Fruit fly (Drosophila melanogaster) whole organism, embryonic: Measurements from ENCODE around the gene Zir.

Experiments used
- ATbp ChIP-seq: fragments of 200-800 bp; sonication (Bioruptor generic); optimal IDR thresholded peaks from 2 replicates; lab custom pipeline; 2017; ENCODE audit warnings: missing biosample characterization, mild to moderate bottlenecking, missing genetic modification characterization, missing genetic modification reagents
- CG12659 ChIP-seq: fragments of 200-800 bp; sonication (Bioruptor generic); optimal IDR thresholded peaks from 3 replicates; lab custom pipeline; 2017; ENCODE audit warnings: mild to moderate bottlenecking, missing biosample characterization, missing genetic modification reagents, missing genetic modification characterization
- CG12769 ChIP-seq: fragments of 200-800 bp; sonication (Bioruptor generic); optimal IDR thresholded peaks from 2 replicates; lab custom pipeline; 2019; ENCODE audit warnings: missing biosample characterization, mild to moderate bottlenecking, missing genetic modification characterization, moderate library complexity
- CG12942 ChIP-seq: fragments of 200-800 bp; sonication (Bioruptor generic); optimal IDR thresholded peaks from 3 replicates; lab custom pipeline; 2016; ENCODE audit warnings: missing biosample characterization, missing genetic modification characterization
- CG13894 ChIP-seq: fragments of 200-800 bp; sonication (Bioruptor generic); optimal IDR thresholded peaks from 3 replicates; lab custom pipeline; 2018; ENCODE audit warnings: missing biosample characterization, mild to moderate bottlenecking, missing genetic modification characterization, moderate library complexity
- CG1603 ChIP-seq: fragments of 200-800 bp; sonication (Bioruptor generic); optimal IDR thresholded peaks from 2 replicates; lab custom pipeline; 2019; ENCODE audit warnings: missing biosample characterization, mild to moderate bottlenecking, missing genetic modification characterization, moderate library complexity
- CG16815 ChIP-seq: fragments of 200-800 bp; sonication (Bioruptor generic); optimal IDR thresholded peaks from 3 replicates; lab custom pipeline; 2017; ENCODE audit warnings: missing biosample characterization, mild to moderate bottlenecking, missing genetic modification characterization
- CG16863 ChIP-seq: fragments of 200-800 bp; sonication (Bioruptor generic); optimal IDR thresholded peaks from 3 replicates; lab custom pipeline; 2016; ENCODE audit warnings: missing biosample characterization, missing genetic modification characterization
- CG17912 ChIP-seq: fragments of 200-800 bp; sonication (Bioruptor generic); optimal IDR thresholded peaks from 2 replicates; lab custom pipeline; 2018; ENCODE audit warnings: missing biosample characterization, mild to moderate bottlenecking, missing genetic modification characterization
- CG2678 ChIP-seq: fragments of 200-800 bp; sonication (Bioruptor generic); optimal IDR thresholded peaks from 3 replicates; lab custom pipeline; 2019; ENCODE audit warnings: missing biosample characterization, mild to moderate bottlenecking, missing genetic modification characterization, moderate library complexity
- CG32532 ChIP-seq: fragments of 200-800 bp; sonication (Bioruptor generic); IDR thresholded peaks from 2 replicates; pipeline ENCODE4 v1.3.6; 2022; ENCODE audit warnings: missing biosample characterization, missing genetic modification characterization
- CG34376 ChIP-seq: fragments of 200-800 bp; sonication (Bioruptor generic); optimal IDR thresholded peaks from 2 replicates; lab custom pipeline; 2018; ENCODE audit warnings: missing biosample characterization, mild to moderate bottlenecking, missing genetic modification characterization
- CG34422 ChIP-seq: fragments of 200-800 bp; sonication (Bioruptor generic); IDR thresholded peaks from 3 replicates; pipeline ENCODE4 v1.3.6; 2022; ENCODE audit warnings: missing biosample characterization, missing genetic modification characterization
- CG3847 ChIP-seq: fragments of 200-800 bp; sonication (Bioruptor generic); IDR thresholded peaks from 2 replicates; pipeline ENCODE4 v1.3.6; 2022; ENCODE audit warnings: missing biosample characterization, missing genetic modification characterization
- CG6765 ChIP-seq: fragments of 200-800 bp; sonication (Bioruptor generic); optimal IDR thresholded peaks from 3 replicates; lab custom pipeline; 2017; ENCODE audit warnings: missing biosample characterization, mild to moderate bottlenecking, missing genetic modification characterization
- CG8290 ChIP-seq, 3 experiments: fragments of 200-800 bp; sonication (Bioruptor generic); optimal IDR thresholded peaks; 2 replicates each; lab custom pipeline; 2016 to 2019; ENCODE audit warnings: missing biosample characterization in 3 of 3, missing genetic modification characterization in 3 of 3, mild to moderate bottlenecking in 2 of 3, moderate library complexity in 1 of 3
- CrebB ChIP-seq: fragments of 200-800 bp; sonication (Bioruptor generic); optimal IDR thresholded peaks from 3 replicates; lab custom pipeline; 2018; ENCODE audit warnings: missing biosample characterization, mild to moderate bottlenecking, missing genetic modification characterization
- Eip74EF ChIP-seq, 2 experiments: fragments of 200-800 bp in 1 of 2; fragments of >200 bp in 1 of 2; sonication (Bioruptor generic) in 1 of 2; optimal IDR thresholded peaks; 2 replicates each; lab custom pipeline; 2017 to 2019; ENCODE audit warnings: missing biosample characterization in 2 of 2, missing genetic modification characterization in 2 of 2, mild to moderate bottlenecking in 1 of 2, moderate library complexity in 1 of 2
- Hand ChIP-seq: fragments of 200-800 bp; sonication (Bioruptor generic); optimal IDR thresholded peaks from 2 replicates; lab custom pipeline; 2017; ENCODE audit warnings: mild to moderate bottlenecking, missing biosample characterization, missing genetic modification reagents, missing genetic modification characterization
- Hsf ChIP-seq: fragments of 200-800 bp; sonication (Bioruptor generic); optimal IDR thresholded peaks from 3 replicates; lab custom pipeline; 2016; ENCODE audit warnings: missing biosample characterization, missing genetic modification characterization
- Jarid2 ChIP-seq: fragments of 200-800 bp; sonication (Bioruptor generic); optimal IDR thresholded peaks from 3 replicates; lab custom pipeline; 2017; ENCODE audit warnings: mild to moderate bottlenecking, missing biosample characterization, missing genetic modification reagents, missing genetic modification characterization
- Med ChIP-seq: fragments of 200-800 bp; sonication (Bioruptor generic); peaks from one replicate; lab custom pipeline; 2016; ENCODE audit warnings: missing biosample characterization, missing genetic modification characterization, mild to moderate bottlenecking, inconsistent platforms, moderate library complexity
- Meics ChIP-seq: fragments of 200-800 bp; sonication (Bioruptor generic); optimal IDR thresholded peaks from 2 replicates; lab custom pipeline; 2017; ENCODE audit warnings: missing biosample characterization, mild to moderate bottlenecking, missing genetic modification characterization
- NC2β ChIP-seq: fragments of 200-800 bp; sonication (Bioruptor generic); optimal IDR thresholded peaks from 2 replicates; lab custom pipeline; 2016; ENCODE audit warnings: missing biosample characterization, missing genetic modification characterization
- Ptx1 ChIP-seq: fragments of 200-800 bp; sonication (Bioruptor generic); IDR thresholded peaks from 2 replicates; pipeline ENCODE4 v1.3.6; 2022; ENCODE audit warnings: missing biosample characterization, missing genetic modification characterization
- Trl ChIP-seq, 3 experiments: fragments of >200 bp in 2 of 3; fragments of 200-800 bp in 1 of 3; sonication (Bioruptor generic) in 1 of 3; optimal IDR thresholded peaks; 2 replicates in 1 of 3; 3 replicates in 2 of 3; lab custom pipeline; 2016 to 2017; ENCODE audit warnings: missing biosample characterization in 1 of 3, missing genetic modification characterization in 1 of 3
- Xbp1 ChIP-seq: fragments of 200-800 bp; sonication (Bioruptor generic); optimal IDR thresholded peaks from 3 replicates; lab custom pipeline; 2016; ENCODE audit warnings: missing biosample characterization, mild to moderate bottlenecking, missing genetic modification characterization
- Xrp1 ChIP-seq: fragments of 200-800 bp; sonication (Bioruptor generic); IDR thresholded peaks from 2 replicates; pipeline ENCODE4 v1.3.6; 2022; ENCODE audit warnings: missing biosample characterization, missing genetic modification characterization
- amos ChIP-seq: fragments of 200-800 bp; sonication (Bioruptor generic); IDR thresholded peaks from 2 replicates; pipeline ENCODE4 v1.3.6; 2022; ENCODE audit warnings: missing biosample characterization, missing genetic modification characterization; ENCODE audit not compliant: partially characterized antibody
- ara ChIP-seq: fragments of 200-800 bp; sonication (Bioruptor generic); IDR thresholded peaks from 2 replicates; pipeline ENCODE4 v1.3.6; 2022; ENCODE audit warnings: missing biosample characterization, missing genetic modification characterization
- bbx ChIP-seq: fragments of 200-800 bp; sonication (Bioruptor generic); IDR thresholded peaks from 2 replicates; pipeline ENCODE4 v1.3.6; 2022; ENCODE audit warnings: missing biosample characterization, missing genetic modification characterization; ENCODE audit not compliant: partially characterized antibody
- bsh ChIP-seq, 2 experiments: fragments of 200-800 bp; sonication (Bioruptor generic); optimal IDR thresholded peaks; 2 replicates each; lab custom pipeline; 2017 to 2018; ENCODE audit warnings: mild to moderate bottlenecking in 2 of 2, missing biosample characterization in 2 of 2, missing genetic modification characterization in 2 of 2, moderate library complexity in 1 of 2
- cg ChIP-seq: fragments of 200-800 bp; sonication (Bioruptor generic); optimal IDR thresholded peaks from 3 replicates; lab custom pipeline; 2019; ENCODE audit warnings: missing biosample characterization, mild to moderate bottlenecking, missing genetic modification characterization, moderate library complexity
- chm ChIP-seq: fragments of 200-800 bp; sonication (Bioruptor generic); IDR thresholded peaks from 2 replicates; pipeline ENCODE4 v1.3.6; 2022; ENCODE audit warnings: missing biosample characterization, missing genetic modification characterization
- corto ChIP-seq: fragments of 200-800 bp; sonication (Bioruptor generic); optimal IDR thresholded peaks from 2 replicates; lab custom pipeline; 2016; ENCODE audit warnings: missing biosample characterization, mild to moderate bottlenecking, missing genetic modification characterization, moderate library complexity
- dmrt99B ChIP-seq: fragments of 200-800 bp; sonication (Bioruptor generic); optimal IDR thresholded peaks from 2 replicates; lab custom pipeline; 2018; ENCODE audit warnings: missing biosample characterization, mild to moderate bottlenecking, missing genetic modification characterization, moderate library complexity
- gro ChIP-seq: fragments of 200-800 bp; sonication (Bioruptor generic); optimal IDR thresholded peaks from 2 replicates; lab custom pipeline; 2016; ENCODE audit warnings: missing biosample characterization, missing genetic modification characterization
- insv ChIP-seq, 2 experiments: fragments of 200-800 bp; sonication (Bioruptor generic); optimal IDR thresholded peaks; 3 replicates each; lab custom pipeline; 2016 to 2018; ENCODE audit warnings: missing biosample characterization in 2 of 2, missing genetic modification characterization in 2 of 2
- lilli ChIP-seq: fragments of 200-800 bp; sonication (Bioruptor generic); optimal IDR thresholded peaks from 3 replicates; lab custom pipeline; 2016; ENCODE audit warnings: missing biosample characterization, missing genetic modification characterization
- nom ChIP-seq: fragments of 200-800 bp; sonication (Bioruptor generic); optimal IDR thresholded peaks from 2 replicates; lab custom pipeline; 2017; ENCODE audit warnings: missing biosample characterization, missing genetic modification characterization, mild to moderate bottlenecking, moderate library complexity, missing genetic modification reagents
- odd ChIP-seq: fragments of 200-800 bp; sonication (Bioruptor generic); optimal IDR thresholded peaks from 2 replicates; lab custom pipeline; 2017; ENCODE audit warnings: missing biosample characterization, mild to moderate bottlenecking, missing genetic modification characterization
- sd ChIP-seq: fragments of 200-800 bp; sonication (Bioruptor generic); optimal IDR thresholded peaks from 3 replicates; lab custom pipeline; 2018; ENCODE audit warnings: missing biosample characterization, mild to moderate bottlenecking, missing genetic modification characterization, moderate library complexity
- sna ChIP-seq: fragments of 200-800 bp; sonication (Bioruptor generic); IDR thresholded peaks from 2 replicates; pipeline ENCODE4 v1.3.6; 2022; ENCODE audit warnings: missing biosample characterization, missing genetic modification characterization; ENCODE audit not compliant: partially characterized antibody
- sug ChIP-seq: fragments of 200-800 bp; optimal IDR thresholded peaks from 2 replicates; lab custom pipeline; 2019; ENCODE audit warnings: missing biosample characterization, mild to moderate bottlenecking, missing genetic modification characterization, moderate library complexity
- tll ChIP-seq, 2 experiments: fragments of 200-800 bp in 1 of 2; fragments of >200 bp in 1 of 2; sonication (Bioruptor generic) in 1 of 2; optimal IDR thresholded peaks; 2 replicates each; lab custom pipeline; 2017 to 2019; ENCODE audit warnings: missing biosample characterization in 2 of 2, missing genetic modification characterization in 2 of 2, mild to moderate bottlenecking in 1 of 2, moderate library complexity in 1 of 2

The Zir gene

DNA sequence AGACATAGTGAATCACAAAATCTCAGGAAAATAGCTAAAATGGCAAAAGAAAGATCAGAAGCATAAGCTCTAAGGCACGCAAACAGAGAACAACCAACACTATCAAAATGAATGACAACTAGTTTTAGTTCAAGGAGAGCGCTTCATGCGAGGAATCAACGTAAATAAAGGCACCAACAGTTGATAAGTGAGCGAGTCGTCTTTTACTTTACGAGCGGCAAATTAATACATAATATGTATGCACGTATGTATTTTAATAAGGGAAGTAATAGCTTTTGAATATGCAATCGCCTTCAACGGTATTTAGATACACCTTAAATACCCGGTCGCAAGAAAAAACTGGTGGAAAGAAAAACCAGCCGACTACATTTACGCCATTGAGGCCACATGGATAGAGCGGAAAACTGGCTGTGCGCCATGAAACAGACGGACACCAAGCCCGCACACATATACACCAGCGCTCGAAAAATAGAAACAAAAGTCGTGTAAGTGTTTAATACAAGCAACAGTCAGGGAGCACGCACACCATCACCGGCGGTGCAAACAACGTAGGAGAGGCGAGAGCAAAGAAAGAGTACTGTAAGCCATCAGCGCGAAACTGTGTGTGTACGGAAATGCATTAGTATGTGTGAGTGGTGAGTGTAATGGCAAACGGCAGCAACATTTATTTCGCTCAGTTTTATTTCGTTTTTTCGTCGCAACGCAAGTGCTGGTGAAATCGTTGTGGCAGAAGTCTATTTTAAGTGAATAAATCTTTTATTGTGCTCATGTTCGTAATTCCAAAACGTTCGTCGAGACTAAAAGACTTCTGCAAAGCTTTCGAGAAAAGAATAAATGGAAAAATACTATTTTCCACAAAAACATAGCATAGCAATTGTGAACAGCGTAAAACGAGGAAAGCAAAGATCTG, 27.9 kb upstream of the Zir start, which contains the start of gene dbr (continued):
- TF ChIP-seq ara (GFP tag; lab: Robert Waterston, UW) (no peak), CG17912 (GFP tag; lab: Kevin White, UChicago) (peak; percentile 50), CG6765 (GFP tag; lab: Kevin White, UChicago) (peak; percentile 33), CG16815 (GFP tag; lab: Kevin White, UChicago) (no peak), Ptx1 (no peak), CG34422 (peak; percentile 10; the same call in 1 of the 3 replicates), CG12942 (GFP tag; lab: Kevin White, UChicago) (no peak), amos (GFP tag; lab: Robert Waterston, UW) (no peak), Hsf (GFP tag; lab: Kevin White, UChicago) (no peak), Hand (GFP tag; lab: Kevin White, UChicago) (peak; percentile 68), dmrt99B (tag; lab: Kevin White, UChicago) (peak; percentile 37), CG34376 (GFP tag; lab: Kevin White, UChicago) (peak; percentile 59), CG13894 (tag; lab: Kevin White, UChicago) (peak; percentile 91), ATbp (GFP tag; lab: Kevin White, UChicago) (peak; percentile 9), CrebB (peak; percentile 36), Xbp1 (GFP tag; lab: Kevin White, UChicago) (no peak), Meics (GFP tag; lab: Kevin White, UChicago) (peak; percentile 7), chm (no peak), bsh (GFP tag; optimal IDR thresholded peaks at IDR 0.05; lab: Kevin White, UChicago) (peak in 1 of 2 experiments; percentile 77), insv (GFP tag; optimal IDR thresholded peaks at IDR 0.05; lab: Kevin White, UChicago) (peak in 1 of 2 experiments; percentile 40), CG1603 (tag; lab: Kevin White, UChicago) (peak; percentile 25), CG3847 (GFP tag; lab: Robert Waterston, UW) (no peak), lilli (GFP tag; lab: Kevin White, UChicago) (no peak), Med (GFP tag; lab: Kevin White, UChicago) (peak; percentile 65), CG12769 (tag; lab: Kevin White, UChicago) (peak; percentile 54), CG2678 (tag; lab: Kevin White, UChicago) (peak; percentile 50), Jarid2 (GFP tag; lab: Kevin White, UChicago) (peak; percentile 48), CG8290 (GFP tag; optimal IDR thresholded peaks at IDR 0.05; lab: Kevin White, UChicago) (no peak), CG8290 (tag; optimal IDR thresholded peaks at IDR 0.05; lab: Kevin White, UChicago) (peak in 1 of 2 experiments; percentile 70), Eip74EF (GFP tag; optimal IDR thresholded peaks at IDR 0.05; lab: Kevin White, UChicago) (no peak), odd (peak; percentile 61), NC2β (no peak), Xrp1 (GFP tag; lab: Robert Waterston, UW) (0 out of 2 replicates have a peak, but pooled peaks have one; percentile 12), CG12659 (peak; percentile 9), corto (peak; percentile 32), sd (peak; percentile 25), bbx (GFP tag; lab: Robert Waterston, UW) (0 out of 2 replicates have a peak, but pooled peaks have one; percentile 7), Trl (optimal IDR thresholded peaks at IDR 0.05; lab: Kevin White, UChicago) (peak; percentile 85 to 97), Trl (GFP tag; optimal IDR thresholded peaks at IDR 0.05; lab: Kevin White, UChicago) (peak; percentile 27), gro (GFP tag; lab: Kevin White, UChicago) (peak; percentile 31), sug (tag; lab: Kevin White, UChicago) (peak; percentile 59), CG16863 (GFP tag; lab: Kevin White, UChicago) (no peak), CG32532 (GFP tag; lab: Robert Waterston, UW) (0 out of 2 replicates have a peak, but pooled peaks have one; percentile 22), tll (GFP tag; optimal IDR thresholded peaks at IDR 0.05; lab: Kevin White, UChicago) (no peak), nom (GFP tag; lab: Kevin White, UChicago) (peak; percentile 85), cg (GFP tag; lab: Kevin White, UChicago) (peak; percentile 100), sna (GFP tag; lab: Robert Waterston, UW) (peak; percentile 50; the same call in 1 of the 2 replicates)
